Worm (Caenorhabditis elegans) whole organism, L3 larva: ENCODE results near the gene D1069.3.

Experiments used
- R02D3.7 ChIP-seq: fragments of 150-350 bp; optimal IDR thresholded peaks from 2 replicates; lab custom pipeline; 2014; ENCODE audit warnings: missing biosample characterization, missing genetic modification characterization
- ceh-82 ChIP-seq: fragments of 150-350 bp; optimal IDR thresholded peaks from 2 replicates; lab custom pipeline; 2014; ENCODE audit warnings: missing biosample characterization, missing genetic modification characterization
- egl-5 ChIP-seq: fragments of 150-350 bp; optimal IDR thresholded peaks from 2 replicates; lab custom pipeline; 2017; ENCODE audit warnings: missing biosample characterization, missing genetic modification reagents, missing genetic modification characterization, inconsistent platforms
- jun-1 ChIP-seq: fragments of 150-350 bp; optimal IDR thresholded peaks from 2 replicates; lab custom pipeline; 2014; ENCODE audit warnings: missing biosample characterization, missing genetic modification reagents, missing genetic modification characterization
- lin-39 ChIP-seq: fragments of 150-350 bp; optimal IDR thresholded peaks from 2 replicates; lab custom pipeline; 2018; ENCODE audit warnings: missing biosample characterization, missing genetic modification reagents, missing genetic modification characterization
- mml-1 ChIP-seq: fragments of 150-350 bp; sonication (generic microtip); optimal IDR thresholded peaks from 3 replicates; lab custom pipeline; 2014; ENCODE audit warnings: missing biosample characterization, missing genetic modification characterization
- nhr-11 ChIP-seq: fragments of 150-350 bp; optimal IDR thresholded peaks from 2 replicates; lab custom pipeline; 2014; ENCODE audit warnings: missing biosample characterization, missing genetic modification characterization
- nhr-237 ChIP-seq: fragments of 150-350 bp; optimal IDR thresholded peaks from 2 replicates; lab custom pipeline; 2014; ENCODE audit warnings: missing biosample characterization, missing genetic modification characterization
- nhr-25 ChIP-seq: sonication (generic microtip); optimal IDR thresholded peaks from 2 replicates; lab custom pipeline; 2017; ENCODE audit warnings: missing biosample characterization, missing genetic modification characterization
- snpc-4 ChIP-seq: fragments of 150-350 bp; optimal IDR thresholded peaks from 2 replicates; lab custom pipeline; 2014; ENCODE audit warnings: missing biosample characterization, missing genetic modification characterization

DNA sequence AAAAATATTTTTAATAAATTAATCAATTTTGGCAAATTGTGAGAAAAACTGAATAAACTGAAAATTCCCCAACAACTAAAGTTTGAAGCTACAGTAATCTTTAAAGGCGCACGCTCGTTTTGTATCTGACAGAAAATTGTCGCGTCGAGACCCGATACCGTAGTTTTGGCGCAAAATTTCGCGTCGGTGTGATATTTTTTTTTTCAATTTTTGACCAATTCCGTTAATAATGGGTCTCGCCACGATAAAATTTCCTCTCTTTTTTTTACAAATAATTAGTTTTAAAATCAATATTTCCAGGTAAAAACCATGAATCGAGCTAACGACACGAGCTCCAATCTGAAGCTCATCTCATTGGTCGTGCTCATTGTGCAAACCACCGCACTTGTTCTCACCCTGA lies 40.8 kb upstream of the D1069.3 start, which contains the start of gene nstp-4:
- TF ChIP-seq snpc-4 (tag; lab: Kevin White, UChicago) = no peak
- no peak for TF ChIP-seq mml-1 (tag; lab: Kevin White, UChicago)
- no peak for TF ChIP-seq nhr-11 (tag; lab: Kevin White, UChicago)
- no peak for TF ChIP-seq R02D3.7 (tag; lab: Kevin White, UChicago)
- TF ChIP-seq lin-39 = no peak
- no peak for TF ChIP-seq ceh-82 (tag; lab: Kevin White, UChicago)
- TF ChIP-seq nhr-25 (tag; lab: Kevin White, UChicago) = no peak
- TF ChIP-seq jun-1 = no peak
- no peak for TF ChIP-seq egl-5 (tag; lab: Kevin White, UChicago)
- no peak for TF ChIP-seq nhr-237 (tag; lab: Kevin White, UChicago)
